Worm (Caenorhabditis elegans) whole organism, midembryonic: ENCODE measurements around the gene Y49E10.25.

Source experiments
- T22C8.4 ChIP-seq: fragments of 200-800 bp; sonication (Bioruptor generic); IDR thresholded peaks from 2 replicates; pipeline ENCODE4 v1.3.6; 2022; ENCODE audit warnings: missing genetic modification characterization, missing compliant biosample characterization
- cog-1 ChIP-seq: sonication (generic microtip); optimal IDR thresholded peaks from 2 replicates; lab custom pipeline; 2016; ENCODE audit warnings: missing genetic modification characterization, missing compliant biosample characterization
- flt-1 ChIP-seq: fragments of 200-800 bp; sonication (Bioruptor generic); IDR thresholded peaks from 2 replicates; pipeline ENCODE4 v1.3.6; 2022; ENCODE audit warnings: missing genetic modification characterization, missing compliant biosample characterization
- klf-2 ChIP-seq: fragments of 200-800 bp; sonication (Bioruptor generic); conservative IDR thresholded peaks from 2 replicates; pipeline ENCODE4 v1.3.6; 2022; ENCODE audit warnings: missing genetic modification reagents, missing genetic modification characterization, missing compliant biosample characterization
- med-1 ChIP-seq: sonication (generic microtip); optimal IDR thresholded peaks from 2 replicates; lab custom pipeline; 2017; ENCODE audit warnings: missing genetic modification characterization, mild to moderate bottlenecking, missing compliant biosample characterization, antibody characterized with exemption, missing genetic modification reagents; ENCODE audit not compliant: insufficient read depth
- ref-1 ChIP-seq: fragments of 200-800 bp; sonication (Bioruptor generic); conservative IDR thresholded peaks from 2 replicates; pipeline ENCODE4 v1.3.6; 2022; ENCODE audit warnings: missing genetic modification reagents, missing genetic modification characterization, missing compliant biosample characterization
- tab-1 ChIP-seq: fragments of 200-800 bp; sonication (Bioruptor generic); IDR thresholded peaks from 2 replicates; pipeline ENCODE4 v1.3.6; 2022; ENCODE audit warnings: missing genetic modification characterization, missing compliant biosample characterization
- ztf-23 ChIP-seq: fragments of 200-800 bp; sonication (Bioruptor generic); IDR thresholded peaks from 2 replicates; pipeline ENCODE4 v1.3.6; 2022; ENCODE audit warnings: missing genetic modification reagents, missing genetic modification characterization, missing compliant biosample characterization
- ztf-29 ChIP-seq: fragments of 200-800 bp; sonication (Bioruptor generic); IDR thresholded peaks from 2 replicates; pipeline ENCODE4 v1.3.6; 2022; ENCODE audit warnings: missing genetic modification reagents, missing genetic modification characterization, missing compliant biosample characterization

Gene Y49E10.25

DNA sequence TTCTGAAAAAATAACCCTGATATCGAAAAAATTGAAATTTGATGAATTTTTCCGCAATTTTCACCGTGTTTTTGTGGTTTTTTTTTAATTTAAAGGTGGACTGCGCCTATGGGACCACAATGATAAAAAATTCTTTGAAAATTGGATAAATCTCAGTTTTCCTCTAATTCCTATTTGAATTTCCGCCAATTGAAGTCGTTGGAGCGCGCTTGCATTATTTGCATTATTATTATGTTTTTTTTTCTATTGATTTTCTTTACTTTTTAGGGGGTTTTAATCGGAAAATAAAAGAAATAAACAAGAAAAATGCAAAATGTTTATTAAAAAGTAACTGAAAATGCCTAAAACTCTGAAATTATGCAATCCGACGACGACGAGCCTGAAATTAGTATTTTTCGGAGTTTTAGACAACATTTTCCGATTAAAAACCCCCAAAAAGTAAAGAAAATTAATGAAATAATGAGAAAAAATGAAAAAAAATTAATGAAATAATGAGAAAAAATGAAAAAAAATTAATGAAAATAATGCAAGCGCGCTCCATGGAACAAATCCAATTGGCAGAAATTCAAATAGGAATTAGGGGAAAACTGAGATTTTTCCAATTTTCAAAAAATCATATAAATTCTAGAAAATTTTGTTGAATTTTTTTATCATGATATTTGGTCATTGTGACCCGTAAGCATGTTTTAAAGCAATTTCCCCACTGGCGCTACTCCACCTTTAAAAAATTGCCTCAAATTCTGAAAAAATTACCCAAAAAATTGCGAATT, 36.0 kb downstream of the Y49E10.25 start:
- no peak for TF ChIP-seq ref-1 (GFP tag; lab: Robert Waterston, UW)
- TF ChIP-seq tab-1 (GFP tag; lab: Robert Waterston, UW), result no peak
- no peak for TF ChIP-seq ztf-29
- no peak for TF ChIP-seq flt-1 (GFP tag; lab: Robert Waterston, UW)
- no peak for TF ChIP-seq ztf-23 (GFP tag; lab: Robert Waterston, UW)
- no peak for TF ChIP-seq cog-1 (tag; lab: Kevin White, UChicago)
- no peak for TF ChIP-seq med-1
- TF ChIP-seq klf-2 (GFP tag; lab: Robert Waterston, UW), result no peak

DNA sequence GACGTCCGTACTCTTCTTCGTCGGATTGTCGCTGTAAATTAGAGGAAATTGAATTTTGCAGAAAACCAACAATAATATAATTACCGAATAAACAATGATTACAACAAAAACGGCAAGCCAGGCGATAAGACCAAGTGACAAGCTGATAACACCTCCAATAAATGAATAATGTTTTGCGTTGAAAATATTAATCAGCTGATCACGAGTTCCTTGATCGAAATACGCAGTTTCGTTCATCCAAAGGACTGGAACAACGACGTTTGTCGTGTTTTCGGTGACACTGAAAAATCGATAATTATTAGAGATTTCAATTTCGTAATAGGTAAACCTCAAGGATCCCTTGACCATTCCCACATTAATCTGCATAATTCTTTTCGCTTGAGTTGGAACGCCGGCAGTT, 38.1 kb downstream of the Y49E10.25 start:
- TF ChIP-seq ztf-23 (GFP tag; lab: Robert Waterston, UW), result no peak
- TF ChIP-seq T22C8.4 (GFP tag; lab: Robert Waterston, UW), result 0 out of 2 replicates have a peak, but pooled peaks have one; percentile 41

DNA sequence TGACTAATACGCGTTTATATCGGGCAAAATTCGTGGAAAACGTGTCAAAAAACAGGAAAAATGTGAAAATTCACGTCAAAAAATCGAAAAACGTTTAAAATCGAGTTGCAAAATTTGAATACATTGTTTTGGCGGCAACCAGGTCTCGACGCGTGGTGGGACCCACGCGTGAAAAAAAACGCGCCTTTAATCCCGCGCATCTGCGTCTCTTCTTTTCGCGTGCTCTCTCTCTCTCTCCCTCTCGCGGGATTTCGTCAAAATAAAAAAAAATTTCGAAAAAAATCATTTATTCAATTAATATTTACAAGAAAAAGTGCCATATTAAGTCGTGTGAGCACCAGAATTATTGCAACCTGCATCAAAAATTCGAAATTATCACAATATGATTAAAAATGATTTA, 38.6 kb downstream of the Y49E10.25 start, which contains the start of gene ani-1:
Gene ani-1 (minus strand): TSS at position 61 of the 400 bp plus-strand sequence.
- no peak for TF ChIP-seq tab-1 (GFP tag; lab: Robert Waterston, UW)
- TF ChIP-seq T22C8.4 (GFP tag; lab: Robert Waterston, UW), result no peak
- no peak for TF ChIP-seq cog-1 (tag; lab: Kevin White, UChicago)
- no peak for TF ChIP-seq flt-1 (GFP tag; lab: Robert Waterston, UW)
- no peak for TF ChIP-seq ztf-29
- TF ChIP-seq klf-2 (GFP tag; lab: Robert Waterston, UW), result no peak
- TF ChIP-seq ref-1 (GFP tag; lab: Robert Waterston, UW), result no peak
- no peak for TF ChIP-seq ztf-23 (GFP tag; lab: Robert Waterston, UW)
- TF ChIP-seq med-1, result no peak

DNA sequence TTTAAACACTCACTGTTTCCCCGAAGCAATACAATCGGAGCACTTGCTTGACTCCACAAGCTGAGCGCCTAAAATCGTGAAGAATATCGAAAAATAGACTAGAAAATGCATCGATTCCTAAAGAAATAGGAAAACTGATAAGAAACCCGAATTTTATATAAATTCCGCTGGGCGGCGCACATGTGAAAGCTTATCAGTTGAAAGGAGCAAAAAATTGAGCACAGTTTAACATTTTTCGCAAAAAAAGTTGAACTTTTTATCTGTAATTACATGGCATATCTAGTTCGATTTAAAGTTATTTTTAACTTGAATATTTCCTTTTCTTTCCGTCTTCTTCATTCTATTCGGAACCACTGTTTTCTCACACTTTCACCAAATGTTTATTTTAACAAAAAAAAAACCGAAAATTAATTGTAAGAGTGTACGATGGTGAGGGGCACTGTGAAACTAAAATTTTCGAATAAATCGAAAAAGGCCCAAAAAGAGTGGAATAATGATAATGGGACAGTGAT, 45.8 kb downstream of the Y49E10.25 start, which contains the start of gene Y49E10.18:
Gene Y49E10.18 (minus strand): TSS at position 116 of the 512 bp plus-strand sequence.
- TF ChIP-seq flt-1 (GFP tag; lab: Robert Waterston, UW) (no peak), T22C8.4 (GFP tag; lab: Robert Waterston, UW) (no peak), tab-1 (GFP tag; lab: Robert Waterston, UW) (no peak), cog-1 (tag; lab: Kevin White, UChicago) (no peak), ref-1 (GFP tag; lab: Robert Waterston, UW) (no peak), med-1 (no peak), klf-2 (GFP tag; lab: Robert Waterston, UW) (no peak), ztf-23 (GFP tag; lab: Robert Waterston, UW) (no peak), ztf-29 (no peak)

DNA sequence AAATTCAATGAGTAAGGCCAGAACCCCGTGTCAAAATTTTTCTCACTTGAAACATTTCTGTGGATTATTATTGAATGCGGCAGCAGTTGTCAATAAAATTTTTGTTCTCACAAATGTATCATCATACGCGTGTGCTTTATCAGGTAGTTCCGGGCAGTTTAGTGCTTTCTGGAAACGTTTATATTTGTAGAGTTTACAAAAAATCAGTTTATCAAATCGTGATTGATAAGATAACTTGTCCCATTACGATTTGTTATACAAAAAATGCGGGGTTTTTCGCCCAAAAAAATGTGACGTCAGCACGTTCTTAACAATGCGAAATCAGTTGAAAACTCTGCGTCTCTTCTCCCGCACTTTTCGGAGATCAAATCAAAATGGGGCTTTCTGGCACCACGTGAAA, 46.7 kb downstream of the Y49E10.25 start:
- TF ChIP-seq ref-1 (GFP tag; lab: Robert Waterston, UW) (no peak), ztf-23 (GFP tag; lab: Robert Waterston, UW) (no peak), T22C8.4 (GFP tag; lab: Robert Waterston, UW) (no peak), med-1 (no peak), cog-1 (tag; lab: Kevin White, UChicago) (no peak), flt-1 (GFP tag; lab: Robert Waterston, UW) (no peak), ztf-29 (no peak), klf-2 (GFP tag; lab: Robert Waterston, UW) (no peak), tab-1 (GFP tag; lab: Robert Waterston, UW) (no peak)

DNA sequence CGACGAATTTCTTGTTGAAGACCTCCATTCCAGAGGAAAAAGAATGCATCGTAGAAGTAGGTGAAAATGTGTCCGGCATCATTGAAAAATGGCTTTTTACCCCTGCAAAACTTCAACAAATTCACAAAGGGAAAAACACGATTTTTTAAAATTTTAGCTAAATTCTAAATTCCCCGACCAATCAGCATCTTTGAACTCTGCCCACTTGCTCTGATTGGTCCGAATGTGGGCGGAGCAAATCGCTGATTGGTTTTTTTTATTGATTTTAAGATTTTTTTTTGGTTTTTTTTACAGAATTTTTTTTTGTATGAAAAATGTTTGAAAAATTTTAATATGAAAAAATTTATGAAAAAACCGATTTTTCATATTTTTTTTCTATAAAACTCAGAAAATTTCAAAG, 48.0 kb downstream of the Y49E10.25 start:
- TF ChIP-seq klf-2 (GFP tag; lab: Robert Waterston, UW) (0 out of 2 replicates have a peak, but pooled peaks have one; percentile 7), tab-1 (GFP tag; lab: Robert Waterston, UW) (no peak), T22C8.4 (GFP tag; lab: Robert Waterston, UW) (no peak)

DNA sequence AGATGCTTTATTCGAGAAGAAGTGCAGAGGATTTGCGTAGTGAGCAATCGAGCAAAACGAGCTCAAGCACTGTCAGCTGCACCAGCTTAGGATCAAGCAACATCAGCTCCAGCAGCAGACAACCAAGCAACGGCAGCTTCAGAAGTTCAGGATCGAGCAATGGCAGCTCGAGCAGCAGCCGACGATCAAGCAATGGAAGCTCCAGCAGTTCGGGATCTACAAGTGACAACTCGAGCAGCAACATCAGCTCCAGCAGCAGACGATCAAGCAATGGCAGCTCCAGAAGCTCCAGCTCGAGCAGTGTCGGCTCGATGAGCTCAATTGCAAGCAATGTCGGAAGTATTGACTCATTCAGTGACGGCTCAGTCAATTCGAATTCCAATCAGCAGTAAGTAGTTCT, 52.8 kb downstream of the Y49E10.25 start:
- no peak for TF ChIP-seq med-1
